Fruit fly (Drosophila melanogaster) S2 (cell line): ENCODE measurements around the gene CG3355.

Experiments used
- CG8478 ChIP-seq: fragments of >200 bp; optimal IDR thresholded peaks from 2 replicates; lab custom pipeline; 2018
- CTCF ChIP-seq, 2 experiments: fragments of >200 bp; optimal IDR thresholded peaks; 2 replicates each; lab custom pipeline; 2018

DNA sequence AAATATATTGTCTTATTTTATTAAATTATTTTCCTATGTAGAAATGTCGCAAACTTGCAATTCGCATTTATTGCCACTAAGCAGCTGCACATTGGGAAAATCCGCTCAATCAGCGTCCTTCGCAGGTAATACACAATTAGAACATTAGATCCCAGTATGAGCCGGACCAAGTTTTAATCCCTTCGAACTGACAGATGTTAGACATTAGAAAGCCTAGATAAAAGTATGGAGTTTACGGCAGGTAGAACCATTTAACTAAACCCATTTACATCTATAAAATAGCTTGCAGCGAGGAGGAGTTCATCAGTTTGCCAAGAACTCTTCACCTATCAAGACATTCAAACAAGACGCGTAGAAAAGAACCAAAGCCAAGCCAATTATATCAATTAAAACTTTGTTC lies 36.0 kb downstream of the CG3355 start, which contains the start of gene Elba3:
- no peak for TF ChIP-seq CG8478 (lab: Kevin White, UChicago)
- TF ChIP-seq CTCF (optimal IDR thresholded peaks at IDR 0.05; lab: Kevin White, UChicago) = no peak
